Worm (Caenorhabditis elegans): ENCODE data around the gene sqv-4.

The sqv-4 gene

ce11 chrV:10615496-10615895 is 45.8 kb downstream of the sqv-4 start, which contains the start of gene H09F14.1:
TSS of gene H09F14.1 (minus strand) at chrV:10615596.
- TF ChIP-seq ama-1 (optimal IDR thresholded peaks at IDR 0.05): no peak
- no peak for TF ChIP-seq K09A11.1 (tag; optimal IDR thresholded peaks at IDR 0.05; ENCODE audit: insufficient read depth)
- TF ChIP-seq ceh-45 (GFP tag; IDR thresholded peaks at IDR 0.05): no peak
- no peak for TF ChIP-seq nfya-1 (tag; optimal IDR thresholded peaks at IDR 0.05)
- TF ChIP-seq ttx-3 (tag; optimal IDR thresholded peaks at IDR 0.05): no peak
- TF ChIP-seq fax-1 (tag; optimal IDR thresholded peaks at IDR 0.05): no peak
- no peak for TF ChIP-seq ceh-24 (tag; optimal IDR thresholded peaks at IDR 0.05)
- TF ChIP-seq unc-55 (GFP tag; optimal IDR thresholded peaks at IDR 0.05): no peak
- no peak for TF ChIP-seq che-1 (tag; optimal IDR thresholded peaks at IDR 0.05)
- no peak for TF ChIP-seq eyg-1 (tag; optimal IDR thresholded peaks at IDR 0.05)
- no peak for TF ChIP-seq pat-9 (tag; optimal IDR thresholded peaks at IDR 0.05)
- no peak for TF ChIP-seq C38D4.7 (GFP tag; optimal IDR thresholded peaks at IDR 0.05)
- no peak for TF ChIP-seq sdc-2 (tag; optimal IDR thresholded peaks at IDR 0.05)
- TF ChIP-seq pag-3 (tag; optimal IDR thresholded peaks at IDR 0.05; ENCODE audit: borderline replicate concordance): no peak
